Worm (Caenorhabditis elegans) whole organism, L4/young adult: ENCODE measurements around the gene cyld-1.

Experiments used
- W03F9.2 ChIP-seq: fragments of 150-350 bp; optimal IDR thresholded peaks from 2 replicates; lab custom pipeline; 2014; ENCODE audit warnings: missing biosample characterization, missing genetic modification characterization
- dao-5 ChIP-seq: sonication (generic microtip); optimal IDR thresholded peaks from 2 replicates; lab custom pipeline; 2016; ENCODE audit warnings: missing genotype, missing genetic modification characterization, moderate library complexity, missing compliant biosample characterization
- him-1 ChIP-seq: sonication (generic microtip); optimal IDR thresholded peaks from 2 replicates; lab custom pipeline; 2016; ENCODE audit warnings: missing genotype, missing genetic modification reagents, missing genetic modification characterization, missing compliant biosample characterization

DNA sequence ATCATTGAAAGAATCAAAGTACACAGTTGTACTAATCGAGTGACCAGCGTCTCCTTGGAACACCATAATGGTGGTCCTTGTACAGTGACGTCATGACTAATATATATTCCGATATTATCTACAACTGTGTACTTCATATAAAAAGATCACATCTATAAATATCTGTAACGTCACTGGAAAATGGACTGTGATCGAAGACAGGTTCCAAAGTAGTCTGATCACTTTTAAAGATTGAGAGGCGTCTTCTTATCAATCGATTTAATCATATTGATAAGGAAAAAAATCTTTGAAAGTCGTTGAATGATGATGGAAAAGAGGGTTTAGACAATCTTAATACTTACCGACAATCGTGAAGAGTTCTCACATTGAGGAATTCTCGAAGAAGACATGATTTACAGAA lies 52.4 kb downstream of the cyld-1 start:
- TF ChIP-seq dao-5 (tag; lab: Kevin White, UChicago) (no peak), him-1 (tag; lab: Kevin White, UChicago) (no peak), W03F9.2 (tag; lab: Kevin White, UChicago) (no peak)
